Worm (Caenorhabditis elegans): Measurements from ENCODE around the gene C28D4.5.

The C28D4.5 gene

DNA sequence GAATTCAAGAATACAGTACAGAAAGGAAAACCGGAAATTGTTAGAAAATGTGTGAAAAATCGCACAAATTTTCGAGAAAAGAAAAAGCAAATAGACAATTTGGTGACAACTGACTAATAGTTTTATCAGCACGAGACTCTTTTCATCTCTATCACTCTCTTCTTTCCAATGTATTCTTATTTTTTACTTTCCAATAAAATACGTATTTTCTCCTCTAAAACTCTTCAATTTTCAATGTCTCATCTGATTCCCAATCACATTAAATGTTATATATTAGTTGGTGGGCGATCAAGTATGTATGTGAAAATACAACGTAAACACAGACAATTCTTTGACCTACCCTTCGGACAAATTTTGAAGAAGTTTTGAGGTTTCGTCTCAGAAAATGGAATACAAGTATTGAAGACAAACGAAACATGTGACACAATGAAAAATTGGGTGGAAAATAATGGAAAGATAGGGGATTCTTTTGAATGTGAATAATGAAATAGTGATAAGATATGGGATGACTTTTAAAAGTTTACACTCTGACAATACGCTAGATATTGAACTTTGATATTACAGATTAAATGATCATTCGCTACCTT, 9.4 kb downstream of the C28D4.5 start, which contains the start of gene cka-1 (continued):
- no peak for TF ChIP-seq pag-3 (tag; optimal IDR thresholded peaks at IDR 0.05; ENCODE audit: borderline replicate concordance, insufficient read depth)
- TF ChIP-seq blmp-1 (tag; optimal IDR thresholded peaks at IDR 0.05), result no peak
- no peak for TF ChIP-seq aly-2 (tag; optimal IDR thresholded peaks at IDR 0.05)
- no peak for TF ChIP-seq mab-9 (GFP tag; IDR thresholded peaks at IDR 0.05)
- TF ChIP-seq lin-15B (tag; optimal IDR thresholded peaks at IDR 0.05), result no peak
- no peak for TF ChIP-seq ceh-88 (GFP tag; IDR thresholded peaks at IDR 0.05)
- TF ChIP-seq isw-1 (GFP tag; IDR thresholded peaks at IDR 0.05), result no peak
- TF ChIP-seq efl-3 (GFP tag; optimal IDR thresholded peaks at IDR 0.05), result no peak
- TF ChIP-seq lsy-2 (tag; optimal IDR thresholded peaks at IDR 0.05), result peak in 1 of 2 experiments; percentile 62
- no peak for TF ChIP-seq fos-1 (tag; optimal IDR thresholded peaks at IDR 0.05)
- TF ChIP-seq dsc-1 (tag; optimal IDR thresholded peaks at IDR 0.05), result no peak
- no peak for TF ChIP-seq hpl-2 (GFP tag; optimal IDR thresholded peaks at IDR 0.05)
- no peak for TF ChIP-seq snpc-4 (tag; optimal IDR thresholded peaks at IDR 0.05)
- TF ChIP-seq lin-39 (tag; optimal IDR thresholded peaks at IDR 0.05), result no peak
- no peak for TF ChIP-seq rnt-1 (tag; optimal IDR thresholded peaks at IDR 0.05)
- no peak for TF ChIP-seq C34B4.2 (tag; optimal IDR thresholded peaks at IDR 0.05)
- TF ChIP-seq skn-1 (tag; optimal IDR thresholded peaks at IDR 0.05), result no peak
- no peak for TF ChIP-seq pqm-1 (tag; optimal IDR thresholded peaks at IDR 0.05)
- TF ChIP-seq ama-1 (optimal IDR thresholded peaks at IDR 0.05), result no peak
- TF ChIP-seq unc-130 (tag; optimal IDR thresholded peaks at IDR 0.05), result no peak
- TF ChIP-seq swsn-7 (tag; optimal IDR thresholded peaks at IDR 0.05), result no peak
- no peak for TF ChIP-seq dpl-1 (GFP tag; optimal IDR thresholded peaks at IDR 0.05)
- no peak for TF ChIP-seq nhr-47 (tag; optimal IDR thresholded peaks at IDR 0.05)
- no peak for TF ChIP-seq unc-98 (GFP tag; IDR thresholded peaks at IDR 0.05)
- no peak for TF ChIP-seq ceh-63 (GFP tag; optimal IDR thresholded peaks at IDR 0.05)
- no peak for TF ChIP-seq unc-86 (tag; optimal IDR thresholded peaks at IDR 0.05)
- TF ChIP-seq nhr-77 (tag; optimal IDR thresholded peaks at IDR 0.05), result no peak
- TF ChIP-seq hlh-4 (tag; optimal IDR thresholded peaks at IDR 0.05), result no peak
- no peak for TF ChIP-seq zip-4 (GFP tag; optimal IDR thresholded peaks at IDR 0.05)

DNA sequence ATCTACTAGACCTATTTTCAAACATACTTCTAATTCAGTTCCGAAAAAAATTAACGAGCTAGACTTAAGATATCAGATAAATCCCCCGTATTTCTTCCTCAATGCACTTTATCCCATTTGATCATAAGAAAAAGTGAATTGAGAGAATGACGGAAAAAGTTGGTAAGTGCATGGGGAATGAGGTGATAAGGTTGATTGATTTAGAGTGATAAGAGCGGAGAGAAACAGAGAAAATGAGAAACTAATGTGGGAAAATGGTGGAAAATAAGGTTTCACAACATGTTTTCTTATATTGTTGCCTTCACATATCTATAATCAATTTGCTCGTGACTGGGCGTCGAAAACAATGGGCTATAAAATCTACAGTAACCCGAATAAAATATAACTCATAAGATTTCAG, 10.9 kb downstream of the C28D4.5 start:
- TF ChIP-seq C16A3.4 (tag; optimal IDR thresholded peaks at IDR 0.05), result no peak
- peak; percentile 52 for TF ChIP-seq nhr-20 (tag; optimal IDR thresholded peaks at IDR 0.05)
- peak; percentile 63 for TF ChIP-seq nhr-71 (tag; optimal IDR thresholded peaks at IDR 0.05)
- TF ChIP-seq nhr-19 (GFP tag; conservative IDR thresholded peaks at IDR 0.05), result peak; percentile 37; the same call in 1 of the 2 replicates
- peak; percentile 40 for TF ChIP-seq mep-1 (tag; optimal IDR thresholded peaks at IDR 0.05)
- peak; percentile 66 for TF ChIP-seq lin-14 (GFP tag; optimal IDR thresholded peaks at IDR 0.05)
- peak; percentile 24 for TF ChIP-seq rnt-1 (tag; optimal IDR thresholded peaks at IDR 0.05)
- no peak for TF ChIP-seq egl-13 (tag; optimal IDR thresholded peaks at IDR 0.05)
- no peak for TF ChIP-seq nhr-47 (tag; optimal IDR thresholded peaks at IDR 0.05)
- TF ChIP-seq zag-1 (tag; optimal IDR thresholded peaks at IDR 0.05), result no peak
- no peak for TF ChIP-seq nhr-28 (tag; optimal IDR thresholded peaks at IDR 0.05)
- peak; percentile 77 for TF ChIP-seq nhr-85 (tag)
- peak in 5 of 6 experiments; percentile 28 to 82 (median 45) for TF ChIP-seq elt-3 (tag; optimal IDR thresholded peaks at IDR 0.05)
- peak; percentile 18 for TF ChIP-seq nhr-90 (tag; optimal IDR thresholded peaks at IDR 0.05; ENCODE audit: poor library complexity)
- peak; percentile 50 for TF ChIP-seq elt-2 (tag; optimal IDR thresholded peaks at IDR 0.05)
- TF ChIP-seq blmp-1 (tag; optimal IDR thresholded peaks at IDR 0.05), result peak; percentile 85
- TF ChIP-seq mef-2 (tag; optimal IDR thresholded peaks at IDR 0.05), result no peak
- TF ChIP-seq xbp-1 (tag; optimal IDR thresholded peaks at IDR 0.05), result no peak
- TF ChIP-seq lin-35 (GFP tag; optimal IDR thresholded peaks at IDR 0.05), result peak in 1 of 2 experiments; percentile 39
- TF ChIP-seq nhr-77 (tag; optimal IDR thresholded peaks at IDR 0.05), result no peak
- no peak for TF ChIP-seq vab-15 (tag; optimal IDR thresholded peaks at IDR 0.05)
- no peak for TF ChIP-seq irx-1 (tag; optimal IDR thresholded peaks at IDR 0.05)
- no peak for TF ChIP-seq ceh-90 (tag; optimal IDR thresholded peaks at IDR 0.05)
- no peak for TF ChIP-seq ceh-8 (GFP tag; optimal IDR thresholded peaks at IDR 0.05)
- no peak for TF ChIP-seq ceh-82 (tag; optimal IDR thresholded peaks at IDR 0.05)
- TF ChIP-seq skn-1 (tag; optimal IDR thresholded peaks at IDR 0.05), result no peak
- TF ChIP-seq mdl-1 (tag; optimal IDR thresholded peaks at IDR 0.05), result no peak
- no peak for TF ChIP-seq alr-1 (tag; optimal IDR thresholded peaks at IDR 0.05; ENCODE audit: borderline replicate concordance)
- peak; percentile 7 for TF ChIP-seq pqm-1 (tag; optimal IDR thresholded peaks at IDR 0.05)
- TF ChIP-seq dsc-1 (tag; optimal IDR thresholded peaks at IDR 0.05), result peak; percentile 53

Data from whole organism, L1 larva.